Worm (Caenorhabditis elegans): ENCODE data around the gene cal-5.
A peak's percentile ranks its signal among the peaks of the same experiment; 100 is the strongest.

Gene cal-5

DNA sequence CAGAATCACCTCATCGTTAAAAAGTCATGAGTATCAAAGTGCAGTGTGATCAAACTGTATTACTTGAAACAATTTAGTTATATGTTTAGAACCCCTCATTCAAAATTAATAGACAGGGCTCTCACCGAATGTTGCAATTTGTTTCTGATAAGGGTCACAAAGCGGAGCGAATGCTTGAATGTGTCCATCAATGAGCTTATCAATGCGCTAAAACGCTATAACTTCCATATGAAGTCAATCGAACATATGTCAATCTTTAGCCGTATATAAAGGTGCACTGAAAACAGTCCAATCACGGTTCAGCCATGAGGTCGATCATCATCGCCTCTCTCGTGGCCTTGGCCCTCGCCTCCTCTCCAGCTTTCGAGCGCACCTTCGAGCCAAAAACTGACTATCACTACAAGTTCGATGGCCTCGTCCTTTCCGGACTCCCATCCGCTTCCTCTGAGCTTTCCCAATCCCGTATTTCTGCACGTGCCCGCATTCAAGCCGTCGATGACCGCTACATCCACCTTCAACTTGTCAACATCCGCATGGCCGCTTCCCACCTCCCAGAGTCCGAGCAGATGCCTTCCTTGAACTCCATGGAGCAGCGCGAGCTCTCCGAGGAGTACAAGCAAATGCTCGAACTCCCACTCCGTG is 23.1 kb upstream of the cal-5 start, which contains the start of gene vit-2 (continued):
- TF ChIP-seq ets-4 (GFP tag; optimal IDR thresholded peaks at IDR 0.05) (peak; percentile 45), madf-6 (GFP tag; IDR thresholded peaks at IDR 0.05) (peak; percentile 30; the same call in 1 of the 2 replicates), mcd-1 (GFP tag; IDR thresholded peaks at IDR 0.05) (peak; percentile 49; the same call in 1 of the 2 replicates), him-1 (tag; optimal IDR thresholded peaks at IDR 0.05) (no peak), xnd-1 (tag; optimal IDR thresholded peaks at IDR 0.05) (no peak), F22D6.2 (tag; optimal IDR thresholded peaks at IDR 0.05) (no peak), madf-3 (GFP tag; IDR thresholded peaks at IDR 0.05) (no peak), B0261.1 (tag; optimal IDR thresholded peaks at IDR 0.05) (no peak), Y79H2A.3 (GFP tag; conservative IDR thresholded peaks at IDR 0.05) (no peak), aptf-3 (GFP tag; IDR thresholded peaks at IDR 0.05) (no peak), cebp-2 (GFP tag; IDR thresholded peaks at IDR 0.05) (no peak), T26A5.8 (tag; optimal IDR thresholded peaks at IDR 0.05) (no peak), D2030.7 (GFP tag; IDR thresholded peaks at IDR 0.05) (no peak), lin-40 (tag; optimal IDR thresholded peaks at IDR 0.05) (peak; percentile 40), nhr-90 (tag; optimal IDR thresholded peaks at IDR 0.05) (peak; percentile 70), hmg-1.2 (GFP tag; IDR thresholded peaks at IDR 0.05) (no peak), nfya-2 (GFP tag; IDR thresholded peaks at IDR 0.05) (no peak), lin-54 (GFP tag; optimal IDR thresholded peaks at IDR 0.05) (no peak), cebp-1 (GFP tag; IDR thresholded peaks at IDR 0.05) (no peak), cebp-1 (tag; optimal IDR thresholded peaks at IDR 0.05) (peak; percentile 59), tbp1 (GFP tag; optimal IDR thresholded peaks at IDR 0.05) (peak; percentile 11), F57C9.4 (tag; optimal IDR thresholded peaks at IDR 0.05) (no peak), B0336.3 (GFP tag; IDR thresholded peaks at IDR 0.05) (peak; percentile 68), let-526 (GFP tag; IDR thresholded peaks at IDR 0.05) (peak; percentile 74; the same call in 1 of the 2 replicates), sdz-38 (tag; optimal IDR thresholded peaks at IDR 0.05) (no peak), ztf-25 (GFP tag; IDR thresholded peaks at IDR 0.05) (0 out of 2 replicates have a peak, but pooled peaks have one; percentile 30), rcor-1 (GFP tag; IDR thresholded peaks at IDR 0.05) (no peak), ztf-26 (tag; optimal IDR thresholded peaks at IDR 0.05) (peak; percentile 7), ztf-22 (GFP tag; optimal IDR thresholded peaks at IDR 0.05) (peak; percentile 21), tbx-9 (tag; optimal IDR thresholded peaks at IDR 0.05; ENCODE audit: borderline replicate concordance) (no peak), Y53F4B.3 (GFP tag; IDR thresholded peaks at IDR 0.05) (no peak), ekl-4 (GFP tag; IDR thresholded peaks at IDR 0.05) (peak; percentile 54; the same call in 1 of the 2 replicates), die-1 (tag; optimal IDR thresholded peaks at IDR 0.05) (no peak), egl-18 (GFP tag; IDR thresholded peaks at IDR 0.05) (no peak), lag-1 (GFP tag; IDR thresholded peaks at IDR 0.05) (no peak), chd-7 (tag; optimal IDR thresholded peaks at IDR 0.05) (peak; percentile 44), hsf-1 (GFP tag; IDR thresholded peaks at IDR 0.05) (no peak), F33H1.4 (GFP tag; IDR thresholded peaks at IDR 0.05) (no peak), nfyb-1 (GFP tag; IDR thresholded peaks at IDR 0.05) (peak; percentile 83)

DNA sequence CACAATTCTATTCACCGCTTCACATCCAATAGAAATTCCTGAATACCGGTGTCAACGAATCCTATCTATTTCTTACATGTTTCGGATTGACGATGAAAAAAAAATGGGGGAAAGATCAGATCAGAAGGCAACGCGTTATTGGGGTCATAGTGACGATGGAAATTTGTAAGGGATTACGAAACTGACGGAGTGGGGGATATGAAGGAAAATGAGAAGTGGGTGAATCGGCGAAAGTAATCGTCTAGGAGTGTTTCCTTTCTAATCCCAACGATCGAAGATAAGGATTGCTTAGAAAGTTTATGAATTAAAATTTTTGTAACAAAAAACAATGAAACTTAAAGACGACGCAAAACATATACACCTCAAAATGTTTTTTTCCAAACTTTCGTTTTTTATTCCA is 21.2 kb upstream of the cal-5 start:
- TF ChIP-seq ztf-18 (tag; optimal IDR thresholded peaks at IDR 0.05) (no peak), pbrm-1 (GFP tag; IDR thresholded peaks at IDR 0.05) (no peak), hsf-1 (GFP tag; IDR thresholded peaks at IDR 0.05) (no peak), repo-1 (tag; optimal IDR thresholded peaks at IDR 0.05) (no peak), cebp-1 (GFP tag; IDR thresholded peaks at IDR 0.05) (no peak), cebp-1 (tag; optimal IDR thresholded peaks at IDR 0.05) (no peak), nfyb-1 (GFP tag; IDR thresholded peaks at IDR 0.05) (no peak), chd-7 (tag; optimal IDR thresholded peaks at IDR 0.05) (no peak), F10E7.11 (tag; optimal IDR thresholded peaks at IDR 0.05) (no peak)
